Worm (Caenorhabditis elegans): ENCODE data around the gene mrpl-12.

The mrpl-12 gene

ce11 chrIII:10700460-10700859 lies 7.1 kb upstream of the mrpl-12 start, which contains the start of gene Y39A1A.20:
Gene Y39A1A.20 (minus strand): TSS chrIII:10700560.
- TF ChIP-seq hmbx-1 (tag; optimal IDR thresholded peaks at IDR 0.05) (no peak), tbx-11 (GFP tag; IDR thresholded peaks at IDR 0.05) (no peak), pes-1 (GFP tag; IDR thresholded peaks at IDR 0.05) (no peak), ama-1 (optimal IDR thresholded peaks at IDR 0.05) (no peak), ets-7 (tag; optimal IDR thresholded peaks at IDR 0.05) (no peak), ceh-36 (tag; optimal IDR thresholded peaks at IDR 0.05) (no peak), aly-1 (tag; optimal IDR thresholded peaks at IDR 0.05) (no peak)

- TF ChIP-seq aly-1 (tag; optimal IDR thresholded peaks at IDR 0.05) (no peak), ceh-13 (GFP tag; optimal IDR thresholded peaks at IDR 0.05) (no peak), flt-1 (GFP tag; IDR thresholded peaks at IDR 0.05) (no peak), F13C5.2 (tag; optimal IDR thresholded peaks at IDR 0.05) (no peak), scrt-1 (GFP tag; IDR thresholded peaks at IDR 0.05) (no peak), ceh-36 (tag; optimal IDR thresholded peaks at IDR 0.05) (no peak), tra-4 (tag; optimal IDR thresholded peaks at IDR 0.05) (no peak), hmbx-1 (tag; optimal IDR thresholded peaks at IDR 0.05) (no peak)
These were observed 4.8 kb upstream of the mrpl-12 start for ce11 chrIII:10702805-10703204.

- no peak for TF ChIP-seq B0310.2 (tag; optimal IDR thresholded peaks at IDR 0.05)
These were observed 3.7 kb upstream of the mrpl-12 start for ce11 chrIII:10703833-10704232.

ce11 chrIII:10704499-10704898 lies 3.1 kb upstream of the mrpl-12 start:
- TF ChIP-seq pes-1 (GFP tag; IDR thresholded peaks at IDR 0.05) (no peak), hnd-1 (tag; optimal IDR thresholded peaks at IDR 0.05) (no peak), aly-1 (tag; optimal IDR thresholded peaks at IDR 0.05) (no peak), ceh-13 (GFP tag; optimal IDR thresholded peaks at IDR 0.05) (no peak), B0310.2 (tag; optimal IDR thresholded peaks at IDR 0.05) (no peak), flt-1 (GFP tag; IDR thresholded peaks at IDR 0.05) (no peak), F13C5.2 (tag; optimal IDR thresholded peaks at IDR 0.05) (no peak), hmg-4 (GFP tag; optimal IDR thresholded peaks at IDR 0.05) (no peak), ceh-36 (tag; optimal IDR thresholded peaks at IDR 0.05) (no peak), ets-7 (tag; optimal IDR thresholded peaks at IDR 0.05) (no peak)

- TF ChIP-seq tbx-11 (GFP tag; IDR thresholded peaks at IDR 0.05) = no peak
- no peak for TF ChIP-seq ceh-13 (GFP tag; optimal IDR thresholded peaks at IDR 0.05)
- no peak for TF ChIP-seq F13C5.2 (tag; optimal IDR thresholded peaks at IDR 0.05)
- TF ChIP-seq ceh-36 (tag; optimal IDR thresholded peaks at IDR 0.05) = no peak
- no peak for TF ChIP-seq ets-7 (tag; optimal IDR thresholded peaks at IDR 0.05)
- no peak for TF ChIP-seq hmg-4 (GFP tag; optimal IDR thresholded peaks at IDR 0.05)
- no peak for TF ChIP-seq aly-1 (tag; optimal IDR thresholded peaks at IDR 0.05)
- TF ChIP-seq tbx-37 (GFP tag; conservative IDR thresholded peaks at IDR 0.05) = no peak
- no peak for TF ChIP-seq pes-1 (GFP tag; IDR thresholded peaks at IDR 0.05)
- no peak for TF ChIP-seq scrt-1 (GFP tag; IDR thresholded peaks at IDR 0.05)
- TF ChIP-seq flt-1 (GFP tag; IDR thresholded peaks at IDR 0.05) = no peak
- no peak for TF ChIP-seq B0310.2 (tag; optimal IDR thresholded peaks at IDR 0.05)
- TF ChIP-seq sea-1 (GFP tag; conservative IDR thresholded peaks at IDR 0.05) = no peak
- no peak for TF ChIP-seq tra-4 (tag; optimal IDR thresholded peaks at IDR 0.05)
- no peak for TF ChIP-seq ama-1 (optimal IDR thresholded peaks at IDR 0.05)
- no peak for TF ChIP-seq hmbx-1 (tag; optimal IDR thresholded peaks at IDR 0.05)
- TF ChIP-seq hnd-1 (tag; optimal IDR thresholded peaks at IDR 0.05) = no peak
These were observed 1.1 kb upstream of the mrpl-12 start for ce11 chrIII:10706481-10706880.

- TF ChIP-seq pes-1 (GFP tag; IDR thresholded peaks at IDR 0.05) (peak; percentile 58; the same call in 1 of the 2 replicates), ama-1 (optimal IDR thresholded peaks at IDR 0.05) (no peak), B0310.2 (tag; optimal IDR thresholded peaks at IDR 0.05) (no peak), ceh-36 (tag; optimal IDR thresholded peaks at IDR 0.05) (peak; percentile 53), tbx-37 (GFP tag; conservative IDR thresholded peaks at IDR 0.05) (0 out of 2 replicates have a peak, but pooled peaks have one; percentile 23), aly-1 (tag; optimal IDR thresholded peaks at IDR 0.05) (no peak), hmg-4 (GFP tag; optimal IDR thresholded peaks at IDR 0.05) (no peak), ceh-13 (GFP tag; optimal IDR thresholded peaks at IDR 0.05) (no peak), sea-1 (GFP tag; conservative IDR thresholded peaks at IDR 0.05) (peak; percentile 50; the same call in 1 of the 2 replicates), tbx-11 (GFP tag; IDR thresholded peaks at IDR 0.05) (no peak), scrt-1 (GFP tag; IDR thresholded peaks at IDR 0.05) (0 out of 2 replicates have a peak, but pooled peaks have one; percentile 69), flt-1 (GFP tag; IDR thresholded peaks at IDR 0.05) (no peak), F13C5.2 (tag; optimal IDR thresholded peaks at IDR 0.05) (peak; percentile 79), hmbx-1 (tag; optimal IDR thresholded peaks at IDR 0.05) (no peak), ets-7 (tag; optimal IDR thresholded peaks at IDR 0.05) (peak; percentile 59), tra-4 (tag; optimal IDR thresholded peaks at IDR 0.05) (no peak), hnd-1 (tag; optimal IDR thresholded peaks at IDR 0.05) (no peak)
These were observed 556 bp upstream of the mrpl-12 start, which contains the start of the genes Y39A1A.21 and Y39A1A.22 for ce11 chrIII:10706972-10707438. Gene Y39A1A.21 (minus strand): TSS chrIII:10707022. Gene Y39A1A.22 (minus strand): TSS chrIII:10707028.

- TF ChIP-seq hmg-4 (GFP tag; optimal IDR thresholded peaks at IDR 0.05) = no peak
- TF ChIP-seq tra-4 (tag; optimal IDR thresholded peaks at IDR 0.05) = no peak
- TF ChIP-seq pes-1 (GFP tag; IDR thresholded peaks at IDR 0.05) = no peak
- no peak for TF ChIP-seq hmbx-1 (tag; optimal IDR thresholded peaks at IDR 0.05)
These were observed 923 bp downstream of the mrpl-12 start for ce11 chrIII:10708484-10708883.

ce11 chrIII:10709676-10710075 lies 2.1 kb downstream of the mrpl-12 start:
- TF ChIP-seq F13C5.2 (tag; optimal IDR thresholded peaks at IDR 0.05) (no peak), ceh-13 (GFP tag; optimal IDR thresholded peaks at IDR 0.05) (no peak), hmg-4 (GFP tag; optimal IDR thresholded peaks at IDR 0.05) (no peak), scrt-1 (GFP tag; IDR thresholded peaks at IDR 0.05) (no peak), tbx-37 (GFP tag; conservative IDR thresholded peaks at IDR 0.05) (no peak), hmbx-1 (tag; optimal IDR thresholded peaks at IDR 0.05) (no peak), flt-1 (GFP tag; IDR thresholded peaks at IDR 0.05) (no peak), hnd-1 (tag; optimal IDR thresholded peaks at IDR 0.05) (no peak), ceh-36 (tag; optimal IDR thresholded peaks at IDR 0.05) (no peak)
